Worm (Caenorhabditis elegans) whole organism, L4/young adult: ENCODE results near the gene F58B3.6.

Source experiments
- W03F9.2 ChIP-seq: fragments of 150-350 bp; optimal IDR thresholded peaks from 2 replicates; lab custom pipeline; 2014; ENCODE audit warnings: missing biosample characterization, missing genetic modification characterization
- dao-5 ChIP-seq: sonication (generic microtip); optimal IDR thresholded peaks from 2 replicates; lab custom pipeline; 2016; ENCODE audit warnings: missing genotype, missing genetic modification characterization, moderate library complexity, missing compliant biosample characterization
- him-1 ChIP-seq: sonication (generic microtip); optimal IDR thresholded peaks from 2 replicates; lab custom pipeline; 2016; ENCODE audit warnings: missing genotype, missing genetic modification reagents, missing genetic modification characterization, missing compliant biosample characterization

ce11 chrIV:11668001-11668400 lies 31.6 kb downstream of the F58B3.6 start, which contains the start of gene atg-4.2:
- TF ChIP-seq dao-5 (tag; lab: Kevin White, UChicago), result no peak
- no peak for TF ChIP-seq him-1 (tag; lab: Kevin White, UChicago)
- TF ChIP-seq W03F9.2 (tag; lab: Kevin White, UChicago), result no peak
